Fruit fly (Drosophila melanogaster) whole organism, embryonic: ENCODE measurements around the gene TwdlM.

ENCODE experiments used
- Awh ChIP-seq: fragments of 200-800 bp; sonication (Bioruptor generic); IDR thresholded peaks from 2 replicates; pipeline ENCODE4, ENCODE4 v1.3.6; 2022; ENCODE audit warnings: missing biosample characterization, missing genetic modification characterization
- CG12155 ChIP-seq: fragments of 200-800 bp; sonication (Bioruptor generic); optimal IDR thresholded peaks from 3 replicates; lab custom pipeline; 2016; ENCODE audit warnings: missing biosample characterization, missing genetic modification characterization
- CG12769 ChIP-seq: fragments of 200-800 bp; sonication (Bioruptor generic); optimal IDR thresholded peaks from 2 replicates; lab custom pipeline; 2019; ENCODE audit warnings: missing biosample characterization, mild to moderate bottlenecking, missing genetic modification characterization, moderate library complexity
- CG13123 ChIP-seq: fragments of 200-800 bp; sonication (Bioruptor generic); optimal IDR thresholded peaks from 2 replicates; lab custom pipeline; 2016; ENCODE audit warnings: missing biosample characterization, missing genetic modification characterization
- CG14860 ChIP-seq: fragments of 200-800 bp; sonication (Bioruptor generic); IDR thresholded peaks from 3 replicates; pipeline ENCODE4 v1.3.6; 2022; ENCODE audit warnings: missing biosample characterization, missing genetic modification characterization; ENCODE audit not compliant: partially characterized antibody
- CG15269 ChIP-seq: fragments of 200-800 bp; sonication (Bioruptor generic); optimal IDR thresholded peaks from 2 replicates; lab custom pipeline; 2018; ENCODE audit warnings: missing biosample characterization, mild to moderate bottlenecking, missing genetic modification characterization, moderate library complexity
- CG15601 ChIP-seq: fragments of 200-800 bp; sonication (Bioruptor generic); optimal IDR thresholded peaks from 3 replicates; lab custom pipeline; 2019; ENCODE audit warnings: missing biosample characterization, mild to moderate bottlenecking, missing genetic modification characterization, moderate library complexity
- CG16813 ChIP-seq: fragments of 200-800 bp; sonication (Bioruptor generic); IDR thresholded peaks from 3 replicates; pipeline ENCODE4 v1.3.6; 2022; ENCODE audit warnings: missing biosample characterization, missing genetic modification characterization; ENCODE audit not compliant: partially characterized antibody
- CG16815 ChIP-seq: fragments of 200-800 bp; sonication (Bioruptor generic); optimal IDR thresholded peaks from 3 replicates; lab custom pipeline; 2017; ENCODE audit warnings: missing biosample characterization, mild to moderate bottlenecking, missing genetic modification characterization
- CG17328 ChIP-seq: fragments of 200-800 bp; sonication (Bioruptor generic); IDR thresholded peaks from 2 replicates; pipeline ENCODE4 v1.3.6; 2022; ENCODE audit warnings: missing biosample characterization, missing genetic modification characterization
- CG17359 ChIP-seq: fragments of 200-800 bp; sonication (Bioruptor generic); optimal IDR thresholded peaks from 3 replicates; lab custom pipeline; 2018; ENCODE audit warnings: missing biosample characterization, mild to moderate bottlenecking, missing genetic modification characterization, moderate library complexity
- CG17568 ChIP-seq: fragments of 200-800 bp; sonication (Bioruptor generic); optimal IDR thresholded peaks from 2 replicates; lab custom pipeline; 2018; ENCODE audit warnings: missing biosample characterization, mild to moderate bottlenecking, missing genetic modification characterization, moderate library complexity
- CG18011 ChIP-seq: fragments of 200-800 bp; sonication (Bioruptor generic); optimal IDR thresholded peaks from 2 replicates; lab custom pipeline; 2017; ENCODE audit warnings: missing biosample characterization, missing genetic modification characterization, mild to moderate bottlenecking, moderate library complexity, missing genotype
- CG18599 ChIP-seq: fragments of 200-800 bp; sonication (Bioruptor generic); optimal IDR thresholded peaks from 3 replicates; lab custom pipeline; 2017; ENCODE audit warnings: missing biosample characterization, missing genetic modification characterization, mild to moderate bottlenecking, moderate library complexity, missing genetic modification reagents
- CG2678 ChIP-seq: fragments of 200-800 bp; sonication (Bioruptor generic); optimal IDR thresholded peaks from 3 replicates; lab custom pipeline; 2019; ENCODE audit warnings: missing biosample characterization, mild to moderate bottlenecking, missing genetic modification characterization, moderate library complexity
- CG32532 ChIP-seq: fragments of 200-800 bp; sonication (Bioruptor generic); IDR thresholded peaks from 2 replicates; pipeline ENCODE4 v1.3.6; 2022; ENCODE audit warnings: missing biosample characterization, missing genetic modification characterization
- CG4360 ChIP-seq: fragments of 200-800 bp; sonication (Bioruptor generic); IDR thresholded peaks from 2 replicates; pipeline ENCODE4 v1.3.6; 2022; ENCODE audit warnings: missing biosample characterization, missing genetic modification characterization
- CG8281 ChIP-seq: fragments of 200-800 bp; sonication (Bioruptor generic); optimal IDR thresholded peaks from 2 replicates; lab custom pipeline; 2018; ENCODE audit warnings: missing biosample characterization, mild to moderate bottlenecking, missing genetic modification characterization, moderate library complexity
- CG9797 ChIP-seq: fragments of 200-800 bp; sonication (Bioruptor generic); optimal IDR thresholded peaks from 3 replicates; lab custom pipeline; 2018; ENCODE audit warnings: missing biosample characterization, mild to moderate bottlenecking, missing genetic modification characterization
- Doc2 ChIP-seq: fragments of 200-800 bp; sonication (Bioruptor generic); IDR thresholded peaks from 2 replicates; pipeline ENCODE4 v1.3.6; 2022; ENCODE audit warnings: missing biosample characterization, missing genetic modification characterization
- Fer3 ChIP-seq: fragments of 200-800 bp; sonication (Bioruptor generic); optimal IDR thresholded peaks from 2 replicates; lab custom pipeline; 2018; ENCODE audit warnings: missing biosample characterization, mild to moderate bottlenecking, missing genetic modification characterization, moderate library complexity
- GATAe ChIP-seq: fragments of 200-800 bp; sonication (Bioruptor generic); conservative IDR thresholded peaks from 2 replicates; pipeline ENCODE4 v1.3.6; 2022; ENCODE audit warnings: missing biosample characterization, missing genetic modification characterization
- Hr3 ChIP-seq: fragments of 200-800 bp; sonication (Bioruptor generic); optimal IDR thresholded peaks from 3 replicates; lab custom pipeline; 2016; ENCODE audit warnings: missing biosample characterization, missing genetic modification characterization
- MTF-1 ChIP-seq: fragments of 200-800 bp; sonication (Bioruptor generic); optimal IDR thresholded peaks from 2 replicates; lab custom pipeline; 2018; ENCODE audit warnings: missing biosample characterization, mild to moderate bottlenecking, missing genetic modification characterization, borderline replicate concordance
- NfI ChIP-seq: fragments of 200-800 bp; sonication (Bioruptor generic); optimal IDR thresholded peaks from 3 replicates; lab custom pipeline; 2018; ENCODE audit warnings: missing biosample characterization, mild to moderate bottlenecking, missing genetic modification characterization, moderate library complexity
- Sry-δ ChIP-seq: fragments of 200-800 bp; sonication (Bioruptor generic); optimal IDR thresholded peaks from 2 replicates; lab custom pipeline; 2016; ENCODE audit warnings: missing biosample characterization, missing genetic modification characterization
- Ssrp ChIP-seq: fragments of 200-800 bp; sonication (Bioruptor generic); optimal IDR thresholded peaks from 2 replicates; lab custom pipeline; 2018; ENCODE audit warnings: missing biosample characterization, mild to moderate bottlenecking, missing genetic modification characterization, moderate library complexity
- Xbp1 ChIP-seq: fragments of 200-800 bp; sonication (Bioruptor generic); optimal IDR thresholded peaks from 3 replicates; lab custom pipeline; 2016; ENCODE audit warnings: missing biosample characterization, mild to moderate bottlenecking, missing genetic modification characterization
- ase ChIP-seq: fragments of 200-800 bp; sonication (Bioruptor generic); IDR thresholded peaks from 3 replicates; pipeline ENCODE4 v1.3.6; 2022; ENCODE audit warnings: missing biosample characterization, missing genetic modification characterization
- btn ChIP-seq: fragments of 200-800 bp; sonication (Bioruptor generic); optimal IDR thresholded peaks from 2 replicates; lab custom pipeline; 2016; ENCODE audit warnings: missing biosample characterization, missing genetic modification characterization
- chinmo ChIP-seq: fragments of 200-800 bp; sonication (Bioruptor generic); IDR thresholded peaks from 4 replicates; pipeline ENCODE4 v1.3.6; 2022; ENCODE audit warnings: missing biosample characterization, missing genetic modification characterization; ENCODE audit not compliant: partially characterized antibody
- croc ChIP-seq: fragments of 200-800 bp; sonication (Bioruptor generic); conservative IDR thresholded peaks from 3 replicates; pipeline ENCODE4 v1.3.6; 2022; ENCODE audit warnings: missing biosample characterization, missing genetic modification characterization
- dimm ChIP-seq: fragments of 200-800 bp; sonication (Bioruptor generic); IDR thresholded peaks from 2 replicates; pipeline ENCODE4 v1.3.6; 2022; ENCODE audit warnings: missing biosample characterization, missing genetic modification characterization
- dmrt11E ChIP-seq: fragments of 200-800 bp; sonication (Bioruptor generic); optimal IDR thresholded peaks from 3 replicates; lab custom pipeline; 2018; ENCODE audit warnings: missing biosample characterization, mild to moderate bottlenecking, missing genetic modification characterization, moderate library complexity
- gsb ChIP-seq: fragments of 200-800 bp; sonication (Bioruptor generic); IDR thresholded peaks from 2 replicates; pipeline ENCODE4 v1.3.6; 2022; ENCODE audit warnings: missing biosample characterization, missing genetic modification characterization
- maf-S ChIP-seq: fragments of 200-800 bp; sonication (Bioruptor generic); optimal IDR thresholded peaks from 2 replicates; lab custom pipeline; 2016; ENCODE audit warnings: missing biosample characterization, missing genetic modification characterization
- mam ChIP-seq: fragments of 200-800 bp; sonication (Bioruptor generic); optimal IDR thresholded peaks from 3 replicates; lab custom pipeline; 2016; ENCODE audit warnings: missing biosample characterization, missing genetic modification characterization
- mld ChIP-seq: fragments of 200-800 bp; sonication (Bioruptor generic); IDR thresholded peaks from 3 replicates; pipeline ENCODE4 v1.3.6; 2022; ENCODE audit warnings: missing biosample characterization, missing genetic modification characterization; ENCODE audit not compliant: partially characterized antibody
- nerfin-1 ChIP-seq: fragments of 200-800 bp; sonication (Bioruptor generic); optimal IDR thresholded peaks from 3 replicates; lab custom pipeline; 2019; ENCODE audit warnings: missing biosample characterization, mild to moderate bottlenecking, missing genetic modification characterization, moderate library complexity
- ro ChIP-seq: fragments of 200-800 bp; sonication (Bioruptor generic); IDR thresholded peaks from 2 replicates; pipeline ENCODE4 v1.3.6; 2022; ENCODE audit warnings: missing biosample characterization, missing genetic modification characterization
- sisA ChIP-seq: fragments of 200-800 bp; sonication (Bioruptor generic); IDR thresholded peaks from 2 replicates; pipeline ENCODE4 v1.3.6; 2022; ENCODE audit warnings: missing biosample characterization, missing genetic modification characterization
- slou ChIP-seq: fragments of 200-800 bp; sonication (Bioruptor generic); optimal IDR thresholded peaks from 3 replicates; lab custom pipeline; 2016; ENCODE audit warnings: missing biosample characterization, missing genetic modification characterization
- ssp ChIP-seq: fragments of 200-800 bp; sonication (Bioruptor generic); IDR thresholded peaks from 2 replicates; pipeline ENCODE4 v1.3.6; 2022; ENCODE audit warnings: missing biosample characterization, missing genetic modification characterization
- tgo ChIP-seq: fragments of 200-800 bp; sonication (Bioruptor generic); IDR thresholded peaks from 3 replicates; pipeline ENCODE4 v1.3.6; 2022; ENCODE audit warnings: missing biosample characterization, missing genetic modification characterization
- unc-4 ChIP-seq: fragments of 200-800 bp; sonication (Bioruptor generic); IDR thresholded peaks from 2 replicates; pipeline ENCODE4 v1.3.6; 2022; ENCODE audit warnings: missing biosample characterization, missing genetic modification characterization; ENCODE audit not compliant: partially characterized antibody
- vvl ChIP-seq: fragments of 200-800 bp; sonication (Bioruptor generic); IDR thresholded peaks from 2 replicates; pipeline ENCODE4 v1.3.6; 2022; ENCODE audit warnings: missing biosample characterization, missing genetic modification characterization

TwdlM gene

DNA sequence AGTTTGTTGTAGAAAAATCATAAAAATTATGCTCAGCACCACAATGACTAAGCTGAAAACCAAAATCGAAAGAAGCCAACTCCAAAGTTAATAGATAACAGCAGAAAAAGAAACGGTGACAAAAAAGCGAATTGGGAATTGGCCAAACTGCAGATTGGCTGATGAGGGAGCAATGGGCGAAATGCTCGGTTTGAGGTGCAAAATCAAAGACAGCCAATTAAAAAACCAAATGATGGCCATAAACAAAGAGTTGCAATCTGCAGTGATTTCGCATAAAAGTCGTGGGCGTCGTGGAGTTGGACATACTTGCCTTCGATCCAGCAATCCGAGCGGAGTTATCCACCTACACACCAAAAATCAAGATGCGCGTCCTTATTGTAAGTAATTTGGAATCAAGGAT, 14.5 kb downstream of the TwdlM start, which contains the start of gene TwdlH:
Gene TwdlH, plus strand, starts transcription at position 301 of the 400 bp plus-strand sequence.
- TF ChIP-seq slou (GFP tag; lab: Kevin White, UChicago) = no peak
- TF ChIP-seq mam (GFP tag; lab: Kevin White, UChicago) = no peak
- no peak for TF ChIP-seq Doc2
- TF ChIP-seq CG16813 = no peak
- TF ChIP-seq chinmo (GFP tag; lab: Robert Waterston, UW) = no peak
- TF ChIP-seq dimm (GFP tag; lab: Robert Waterston, UW) = no peak
- no peak for TF ChIP-seq ssp (GFP tag; lab: Robert Waterston, UW)
- no peak for TF ChIP-seq CG17359 (tag; lab: Kevin White, UChicago)

DNA sequence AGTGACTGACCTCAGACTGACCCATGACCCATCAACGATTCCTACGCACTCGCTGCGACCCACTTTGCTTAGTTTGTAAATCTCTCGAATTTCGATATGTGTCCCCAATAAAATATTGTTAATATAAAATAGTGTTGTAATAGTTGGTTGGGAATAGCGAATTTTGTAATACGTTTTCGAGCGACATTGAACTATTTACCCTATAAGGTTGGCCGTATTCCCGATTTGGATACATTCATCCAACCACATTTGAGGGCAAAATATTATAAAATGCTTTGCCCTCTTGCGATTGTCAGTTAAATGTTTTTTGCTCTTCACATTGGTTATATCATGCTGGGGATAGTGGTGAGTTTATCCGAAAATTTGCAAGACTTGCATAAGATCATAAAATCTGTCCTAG, 15.7 kb downstream of the TwdlM start, which contains the start of gene TwdlR:
Gene TwdlR, plus strand, starts transcription at position 301 of the 400 bp plus-strand sequence.
- TF ChIP-seq CG17568 = no peak

DNA sequence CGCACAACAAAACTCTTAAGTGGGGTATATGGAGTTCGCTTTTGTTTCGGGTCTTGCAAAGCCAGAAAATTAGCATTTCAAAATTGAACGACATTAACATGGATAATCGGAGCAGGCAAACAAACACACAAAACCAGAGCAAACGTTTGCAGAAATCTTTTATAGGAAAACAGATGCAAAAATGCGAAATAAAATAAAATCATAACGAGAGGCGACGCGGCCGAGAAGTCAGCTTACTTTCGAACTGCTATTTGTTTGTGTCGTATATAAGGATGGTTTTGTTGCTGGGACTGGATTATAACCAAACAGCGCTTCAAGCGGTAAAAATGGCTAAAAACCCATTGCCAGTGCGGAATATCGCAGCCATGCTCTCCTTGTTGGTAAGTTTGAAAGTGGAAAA, 17.5 kb downstream of the TwdlM start, which contains the start of gene TwdlS:
Gene TwdlS, plus strand, starts transcription at position 301 of the 400 bp plus-strand sequence.
- TF ChIP-seq CG2678 (tag; lab: Kevin White, UChicago) (no peak), Xbp1 (GFP tag; lab: Kevin White, UChicago) (no peak), CG12155 (GFP tag; lab: Kevin White, UChicago) (no peak), GATAe (no peak), Ssrp (tag; lab: Kevin White, UChicago) (no peak), NfI (GFP tag; lab: Kevin White, UChicago) (no peak), ro (no peak), CG17328 (GFP tag; lab: Robert Waterston, UW) (no peak), Fer3 (tag; lab: Kevin White, UChicago) (no peak), CG13123 (no peak), CG16815 (GFP tag; lab: Kevin White, UChicago) (no peak), CG18599 (GFP tag; lab: Kevin White, UChicago) (no peak), Sry-δ (GFP tag; lab: Kevin White, UChicago) (no peak), maf-S (GFP tag; lab: Kevin White, UChicago) (no peak)
- TF ChIP-seq, all 482 proteins: peak for 0

DNA sequence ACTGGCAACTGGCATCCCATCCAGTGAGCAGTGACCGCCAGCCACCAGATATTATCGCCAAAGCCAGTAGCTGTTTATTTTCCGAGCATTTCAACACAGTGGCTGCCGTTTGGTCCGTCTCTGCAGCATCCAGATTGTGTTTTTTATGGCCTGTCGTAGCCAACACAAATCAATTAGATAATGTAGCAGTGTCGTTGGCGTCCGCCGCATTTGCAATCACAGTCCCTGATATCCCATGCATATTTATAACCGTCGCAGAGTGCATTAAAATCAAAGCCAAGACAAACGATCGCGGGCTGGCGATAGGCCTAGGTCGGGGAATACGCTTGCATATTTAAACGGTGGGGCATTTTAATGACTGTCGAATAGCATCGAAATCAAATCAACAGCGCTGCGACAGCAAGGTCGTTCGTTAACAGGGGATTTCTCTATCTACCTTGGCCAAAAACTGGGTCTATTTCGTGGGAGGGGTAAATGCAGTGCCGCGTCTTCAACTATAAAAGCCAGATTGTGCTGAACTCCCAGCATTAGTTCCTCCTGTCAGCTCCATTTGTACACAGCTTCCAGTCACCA, 20.7 kb downstream of the TwdlM start, which contains the start of gene TwdlD:
Gene TwdlD, plus strand, starts transcription at position 523 of the 573 bp plus-strand sequence.
- TF ChIP-seq btn (GFP tag; lab: Kevin White, UChicago) (no peak), gsb (GFP tag; lab: Robert Waterston, UW) (no peak), CG32532 (GFP tag; lab: Robert Waterston, UW) (no peak), CG12769 (tag; lab: Kevin White, UChicago) (peak; percentile 17), dmrt11E (tag; lab: Kevin White, UChicago) (no peak), Hr3 (GFP tag; lab: Kevin White, UChicago) (no peak), CG18011 (GFP tag; lab: Kevin White, UChicago) (no peak), CG8281 (tag; lab: Kevin White, UChicago) (no peak), Awh (GFP tag; lab: Robert Waterston, UW) (peak; percentile 61), nerfin-1 (tag; lab: Kevin White, UChicago) (no peak), MTF-1 (GFP tag; lab: Kevin White, UChicago) (no peak), CG4360 (GFP tag; lab: Robert Waterston, UW) (no peak), CG9797 (GFP tag; lab: Kevin White, UChicago) (no peak), unc-4 (no peak), vvl (GFP tag; lab: Robert Waterston, UW) (peak; percentile 86), tgo (no peak), sisA (no peak), mld (no peak), CG14860 (no peak), CG15601 (no peak), ase (GFP tag; lab: Robert Waterston, UW) (no peak), CG15269 (tag; lab: Kevin White, UChicago) (peak; percentile 13), croc (GFP tag; lab: Robert Waterston, UW) (no peak)
